Fruit fly (Drosophila melanogaster) whole organism, embryonic: Measurements from ENCODE around the gene ECSIT.

ENCODE experiments used
- Atf3 ChIP-seq: fragments of 200-800 bp; sonication (Bioruptor generic); optimal IDR thresholded peaks from 3 replicates; lab custom pipeline; 2016; ENCODE audit warnings: missing biosample characterization, missing genetic modification characterization
- CG10366 ChIP-seq: fragments of 200-800 bp; sonication (Bioruptor generic); IDR thresholded peaks from 2 replicates; pipeline ENCODE4 v1.3.6; 2022; ENCODE audit warnings: missing biosample characterization, missing genetic modification characterization
- CG11247 ChIP-seq: fragments of 200-800 bp; sonication (Bioruptor generic); IDR thresholded peaks from 2 replicates; pipeline ENCODE4 v1.3.6; 2022; ENCODE audit warnings: missing biosample characterization, missing genetic modification characterization
- CG12104 ChIP-seq: fragments of 200-800 bp; sonication (Bioruptor generic); optimal IDR thresholded peaks from 3 replicates; lab custom pipeline; 2016; ENCODE audit warnings: missing biosample characterization, missing genetic modification characterization
- CG12155 ChIP-seq: fragments of 200-800 bp; sonication (Bioruptor generic); optimal IDR thresholded peaks from 3 replicates; lab custom pipeline; 2016; ENCODE audit warnings: missing biosample characterization, missing genetic modification characterization
- CG15479 ChIP-seq: fragments of 200-800 bp; sonication (Bioruptor generic); optimal IDR thresholded peaks from 3 replicates; lab custom pipeline; 2019; ENCODE audit warnings: missing biosample characterization, mild to moderate bottlenecking, missing genetic modification characterization, moderate library complexity
- CG17361 ChIP-seq: fragments of 200-800 bp; sonication (Bioruptor generic); IDR thresholded peaks from 3 replicates; pipeline ENCODE4 v1.3.6; 2022; ENCODE audit warnings: missing biosample characterization, missing genetic modification characterization
- CG17385 ChIP-seq: fragments of 200-800 bp; sonication (Bioruptor generic); optimal IDR thresholded peaks from 3 replicates; lab custom pipeline; 2018; ENCODE audit warnings: missing biosample characterization, mild to moderate bottlenecking, missing genetic modification characterization
- CG17612 ChIP-seq: fragments of 200-800 bp; sonication (Bioruptor generic); IDR thresholded peaks from 2 replicates; pipeline ENCODE4 v1.3.6; 2022; ENCODE audit warnings: missing biosample characterization, missing genetic modification characterization
- CG31224 ChIP-seq: fragments of 200-800 bp; sonication (Bioruptor generic); IDR thresholded peaks from 2 replicates; pipeline ENCODE4 v1.3.6; 2022; ENCODE audit warnings: missing biosample characterization, missing genetic modification characterization
- CG33557 ChIP-seq: fragments of 200-800 bp; sonication (Bioruptor generic); optimal IDR thresholded peaks from 2 replicates; lab custom pipeline; 2019; ENCODE audit warnings: missing biosample characterization, mild to moderate bottlenecking, missing genetic modification characterization, moderate library complexity
- CG3838 ChIP-seq: fragments of 200-800 bp; sonication (Bioruptor generic); optimal IDR thresholded peaks from 3 replicates; lab custom pipeline; 2016; ENCODE audit warnings: missing biosample characterization, missing genetic modification characterization
- CG7357 ChIP-seq: fragments of 200-800 bp; sonication (Bioruptor generic); IDR thresholded peaks from 3 replicates; pipeline ENCODE4 v1.3.6; 2022; ENCODE audit warnings: missing biosample characterization, missing genetic modification characterization
- CG7839 ChIP-seq: fragments of 200-800 bp; sonication (Bioruptor generic); optimal IDR thresholded peaks from 3 replicates; lab custom pipeline; 2018; ENCODE audit warnings: missing biosample characterization, mild to moderate bottlenecking, missing genetic modification characterization, moderate library complexity
- CG8944 ChIP-seq: fragments of 200-800 bp; sonication (Bioruptor generic); optimal IDR thresholded peaks from 3 replicates; lab custom pipeline; 2016; ENCODE audit warnings: missing biosample characterization, missing genetic modification characterization
- D ChIP-seq, 2 experiments: fragments of 200-800 bp in 1 of 2; fragments of >200 bp in 1 of 2; sonication (Bioruptor generic) in 1 of 2; optimal IDR thresholded peaks; 2 replicates in 1 of 2; 3 replicates in 1 of 2; lab custom pipeline; 2017; ENCODE audit warnings: mild to moderate bottlenecking in 1 of 2, missing biosample characterization in 1 of 2, missing genetic modification characterization in 1 of 2, missing genetic modification reagents in 1 of 2
- Dek ChIP-seq: fragments of 200-800 bp; sonication (Bioruptor generic); optimal IDR thresholded peaks from 3 replicates; lab custom pipeline; 2019; ENCODE audit warnings: missing biosample characterization, mild to moderate bottlenecking, missing genetic modification characterization, moderate library complexity
- E2f1 ChIP-seq: fragments of 200-800 bp; sonication (Bioruptor generic); IDR thresholded peaks from 2 replicates; pipeline ENCODE4 v1.3.6; 2022; ENCODE audit warnings: missing biosample characterization, missing genetic modification characterization
- HLH54F ChIP-seq: fragments of 200-800 bp; sonication (Bioruptor generic); optimal IDR thresholded peaks from 3 replicates; lab custom pipeline; 2016; ENCODE audit warnings: missing biosample characterization, missing genetic modification characterization
- Hey ChIP-seq: fragments of 200-800 bp; sonication (Bioruptor generic); optimal IDR thresholded peaks from 3 replicates; lab custom pipeline; 2018; ENCODE audit warnings: missing biosample characterization, mild to moderate bottlenecking, missing genetic modification characterization
- Hmx ChIP-seq: fragments of 200-800 bp; sonication (Bioruptor generic); optimal IDR thresholded peaks from 2 replicates; lab custom pipeline; 2016; ENCODE audit warnings: missing biosample characterization, missing genetic modification characterization
- Kr ChIP-seq: fragments of 200-800 bp; sonication (Bioruptor generic); optimal IDR thresholded peaks from 2 replicates; lab custom pipeline; 2017; ENCODE audit warnings: missing biosample characterization, mild to moderate bottlenecking, missing genetic modification characterization
- Meics ChIP-seq: fragments of 200-800 bp; sonication (Bioruptor generic); optimal IDR thresholded peaks from 2 replicates; lab custom pipeline; 2017; ENCODE audit warnings: missing biosample characterization, mild to moderate bottlenecking, missing genetic modification characterization
- Myb ChIP-seq: fragments of 200-800 bp; sonication (Bioruptor generic); optimal IDR thresholded peaks from 2 replicates; lab custom pipeline; 2016; ENCODE audit warnings: missing biosample characterization, missing genetic modification characterization
- Nf-YC ChIP-seq: fragments of 200-800 bp; optimal IDR thresholded peaks from 3 replicates; lab custom pipeline; 2019; ENCODE audit warnings: missing biosample characterization, mild to moderate bottlenecking, missing genetic modification characterization, moderate library complexity
- Taf1 ChIP-seq: fragments of 200-800 bp; sonication (Bioruptor generic); IDR thresholded peaks from 2 replicates; pipeline ENCODE4 v1.3.6; 2022; ENCODE audit warnings: missing biosample characterization, missing genetic modification characterization
- Xbp1 ChIP-seq: fragments of 200-800 bp; sonication (Bioruptor generic); optimal IDR thresholded peaks from 3 replicates; lab custom pipeline; 2016; ENCODE audit warnings: missing biosample characterization, mild to moderate bottlenecking, missing genetic modification characterization
- ab ChIP-seq: fragments of 200-800 bp; sonication (Bioruptor generic); optimal IDR thresholded peaks from 2 replicates; lab custom pipeline; 2016; ENCODE audit warnings: missing biosample characterization, missing genetic modification characterization
- al ChIP-seq: fragments of 200-800 bp; sonication (Bioruptor generic); IDR thresholded peaks from 2 replicates; pipeline ENCODE4 v1.3.6; 2022; ENCODE audit warnings: missing biosample characterization, missing genetic modification characterization
- bbx ChIP-seq: fragments of 200-800 bp; sonication (Bioruptor generic); IDR thresholded peaks from 2 replicates; pipeline ENCODE4 v1.3.6; 2022; ENCODE audit warnings: missing biosample characterization, missing genetic modification characterization; ENCODE audit not compliant: partially characterized antibody
- bigmax ChIP-seq: fragments of 200-800 bp; sonication (Bioruptor generic); optimal IDR thresholded peaks from 2 replicates; lab custom pipeline; 2018; ENCODE audit warnings: missing biosample characterization, mild to moderate bottlenecking, missing genetic modification characterization
- dati ChIP-seq: fragments of 200-800 bp; sonication (Bioruptor generic); IDR thresholded peaks from 2 replicates; pipeline ENCODE4 v1.3.6; 2022; ENCODE audit warnings: missing biosample characterization, missing genetic modification characterization
- dm ChIP-seq: fragments of 200-800 bp; sonication (Bioruptor generic); optimal IDR thresholded peaks from 3 replicates; lab custom pipeline; 2016; ENCODE audit warnings: missing biosample characterization, missing genetic modification characterization
- fd102C ChIP-seq: fragments of 200-800 bp; sonication (Bioruptor generic); optimal IDR thresholded peaks from 2 replicates; lab custom pipeline; 2018; ENCODE audit warnings: missing biosample characterization, mild to moderate bottlenecking, missing genetic modification characterization, moderate library complexity
- gcm2 ChIP-seq: fragments of 200-800 bp; sonication (Bioruptor generic); optimal IDR thresholded peaks from 2 replicates; lab custom pipeline; 2016; ENCODE audit warnings: missing biosample characterization, missing genetic modification characterization
- ind ChIP-seq: fragments of 200-800 bp; sonication (Bioruptor generic); optimal IDR thresholded peaks from 3 replicates; lab custom pipeline; 2016; ENCODE audit warnings: missing biosample characterization, missing genetic modification characterization
- rib ChIP-seq: fragments of 200-800 bp; sonication (Bioruptor generic); IDR thresholded peaks from 2 replicates; pipeline ENCODE4 v1.3.6; 2022; ENCODE audit warnings: missing biosample characterization, missing genetic modification characterization
- ro ChIP-seq: fragments of 200-800 bp; sonication (Bioruptor generic); IDR thresholded peaks from 2 replicates; pipeline ENCODE4 v1.3.6; 2022; ENCODE audit warnings: missing biosample characterization, missing genetic modification characterization
- salm ChIP-seq: fragments of 200-800 bp; sonication (Bioruptor generic); optimal IDR thresholded peaks from 2 replicates; lab custom pipeline; 2018; ENCODE audit warnings: missing biosample characterization, mild to moderate bottlenecking, missing genetic modification characterization
- sens ChIP-seq: fragments of 200-800 bp; sonication (Bioruptor generic); peaks from one replicate; lab custom pipeline; 2016; ENCODE audit warnings: missing biosample characterization, missing genetic modification characterization
- seq ChIP-seq: fragments of 200-800 bp; sonication (Bioruptor generic); IDR thresholded peaks from 2 replicates; pipeline ENCODE4 v1.3.6; 2022; ENCODE audit warnings: missing biosample characterization, missing genetic modification characterization
- tll ChIP-seq, 2 experiments: fragments of 200-800 bp in 1 of 2; fragments of >200 bp in 1 of 2; sonication (Bioruptor generic) in 1 of 2; optimal IDR thresholded peaks; 2 replicates each; lab custom pipeline; 2017 to 2019; ENCODE audit warnings: missing biosample characterization in 2 of 2, missing genetic modification characterization in 2 of 2, mild to moderate bottlenecking in 1 of 2, moderate library complexity in 1 of 2
- twi ChIP-seq: fragments of 200-800 bp; optimal IDR thresholded peaks from 2 replicates; lab custom pipeline; 2019; ENCODE audit warnings: missing biosample characterization, mild to moderate bottlenecking, missing genetic modification characterization, moderate library complexity
- zf30C ChIP-seq: fragments of 200-800 bp; sonication (Bioruptor generic); optimal IDR thresholded peaks from 3 replicates; lab custom pipeline; 2018; ENCODE audit warnings: missing biosample characterization, mild to moderate bottlenecking, missing genetic modification characterization

The ECSIT gene

DNA sequence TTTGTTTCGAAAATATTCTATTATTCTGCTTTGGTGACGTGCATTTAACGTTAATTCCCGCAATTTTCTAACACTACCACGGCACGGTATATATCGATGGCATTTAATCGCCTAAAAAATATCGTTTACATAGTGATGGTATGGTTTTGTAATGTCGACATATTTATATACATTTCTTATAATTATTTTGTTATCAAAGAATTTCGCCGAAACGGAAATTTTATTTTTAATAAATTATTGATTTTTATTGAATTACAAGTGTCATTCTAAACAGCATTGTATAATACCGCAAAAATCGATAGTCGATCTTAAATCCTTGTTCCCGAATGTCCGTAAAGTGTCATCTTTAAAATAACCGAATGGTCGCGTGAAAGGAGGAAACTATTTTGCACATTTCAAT lies 31.9 kb upstream of the ECSIT start, which contains the start of the genes Sec20 and dgrn (continued):
- TF ChIP-seq fd102C (GFP tag; lab: Kevin White, UChicago) = peak; percentile 15
- TF ChIP-seq ind (GFP tag; lab: Kevin White, UChicago) = peak; percentile 70
- no peak for TF ChIP-seq CG15479 (GFP tag; lab: Kevin White, UChicago)
- TF ChIP-seq CG12104 = peak; percentile 38
- no peak for TF ChIP-seq ab (GFP tag; lab: Kevin White, UChicago)
- peak; percentile 62 for TF ChIP-seq Dek
- peak; percentile 86 for TF ChIP-seq sens (GFP tag; lab: Kevin White, UChicago)
- peak; percentile 60 for TF ChIP-seq twi (tag; lab: Kevin White, UChicago)
- peak; percentile 64 for TF ChIP-seq Myb
- TF ChIP-seq bigmax (GFP tag; lab: Kevin White, UChicago) = no peak
- no peak for TF ChIP-seq dati (GFP tag; lab: Robert Waterston, UW)
- TF ChIP-seq HLH54F (GFP tag; lab: Kevin White, UChicago) = peak; percentile 23
- TF ChIP-seq gcm2 (GFP tag; lab: Kevin White, UChicago) = no peak
- peak; percentile 2 for TF ChIP-seq Atf3 (GFP tag; lab: Kevin White, UChicago)
- TF ChIP-seq rib (GFP tag; lab: Robert Waterston, UW) = no peak
- TF ChIP-seq CG3838 (GFP tag; lab: Kevin White, UChicago) = no peak
- peak; percentile 42 for TF ChIP-seq E2f1
- TF ChIP-seq zf30C (GFP tag; lab: Kevin White, UChicago) = no peak
- TF ChIP-seq CG31224 (GFP tag; lab: Robert Waterston, UW) = 0 out of 2 replicates have a peak, but pooled peaks have one; percentile 28
- no peak for TF ChIP-seq CG8944
- TF ChIP-seq Nf-YC = peak; percentile 66
- no peak for TF ChIP-seq CG33557
- peak; percentile 18; the same call in 1 of the 2 replicates for TF ChIP-seq CG10366 (GFP tag; lab: Robert Waterston, UW)
- TF ChIP-seq CG7839 (tag; lab: Kevin White, UChicago) = peak; percentile 62
- no peak for TF ChIP-seq Hmx (GFP tag; lab: Kevin White, UChicago)
- TF ChIP-seq CG17361 = peak; percentile 82
- peak; percentile 46 for TF ChIP-seq Meics (GFP tag; lab: Kevin White, UChicago)
- TF ChIP-seq Taf1 = 0 out of 2 replicates have a peak, but pooled peaks have one; percentile 28
- no peak for TF ChIP-seq seq (GFP tag; lab: Robert Waterston, UW)
- TF ChIP-seq dm (GFP tag; lab: Kevin White, UChicago) = peak; percentile 48
- peak; percentile 44 for TF ChIP-seq CG17385 (GFP tag; lab: Kevin White, UChicago)
- TF ChIP-seq Kr (GFP tag; lab: Kevin White, UChicago) = no peak
- TF ChIP-seq CG17612 (GFP tag; lab: Robert Waterston, UW) = no peak
- peak; percentile 74 for TF ChIP-seq CG11247 (GFP tag; lab: Robert Waterston, UW)
- no peak for TF ChIP-seq D (optimal IDR thresholded peaks at IDR 0.05; lab: Kevin White, UChicago)
- TF ChIP-seq D (GFP tag; optimal IDR thresholded peaks at IDR 0.05; lab: Kevin White, UChicago) = peak; percentile 24
- TF ChIP-seq CG12155 (GFP tag; lab: Kevin White, UChicago) = peak; percentile 75
- no peak for TF ChIP-seq CG7357 (GFP tag; lab: Robert Waterston, UW)
- TF ChIP-seq Xbp1 (GFP tag; lab: Kevin White, UChicago) = peak; percentile 82
- no peak for TF ChIP-seq salm (tag; lab: Kevin White, UChicago)
- peak; percentile 94 for TF ChIP-seq bbx (GFP tag; lab: Robert Waterston, UW)
- no peak for TF ChIP-seq Hey (tag; lab: Kevin White, UChicago)
- TF ChIP-seq tll (GFP tag; optimal IDR thresholded peaks at IDR 0.05; lab: Kevin White, UChicago) = no peak
- TF ChIP-seq ro (GFP tag; lab: Robert Waterston, UW) = no peak
- peak; percentile 47; the same call in 1 of the 2 replicates for TF ChIP-seq al (GFP tag; lab: Robert Waterston, UW)
- TF ChIP-seq, all 482 proteins: peak for 271
